Fruit fly (Drosophila melanogaster) whole organism: ENCODE data around the gene COX6AL2.

Source experiments
- CG8478 ChIP-seq: fragments of >200 bp; optimal IDR thresholded peaks from 2 replicates; lab custom pipeline; 2018; ENCODE audit warnings: inconsistent platforms
- Dll ChIP-seq: fragments of >200 bp; optimal IDR thresholded peaks from 2 replicates; lab custom pipeline; 2017
- EcR ChIP-seq, 2 experiments: fragments of >200 bp; optimal IDR thresholded peaks; 2 replicates each; lab custom pipeline; 2017; ENCODE audit warnings: missing biosample characterization in 2 of 2, missing genetic modification characterization in 2 of 2, missing genetic modification reagents in 2 of 2
- pan ChIP-seq: fragments of >200 bp; optimal IDR thresholded peaks from 2 replicates; lab custom pipeline; 2017
- psq ChIP-seq: fragments of >200 bp; optimal IDR thresholded peaks from 2 replicates; lab custom pipeline; 2017
- usp ChIP-seq: fragments of >200 bp; optimal IDR thresholded peaks from 2 replicates; lab custom pipeline; 2017; ENCODE audit warnings: missing biosample characterization, missing genetic modification characterization, mixed read lengths

COX6AL2 gene

dm6 chr3L:18904772-18905601 lies 9.0 kb downstream of the COX6AL2 start, which contains the start of the genes CSN1b and Prp6:
CSN1b (minus strand) TSS chr3L:18904930.
Prp6 (plus strand) TSS chr3L:18905372.
- no peak for TF ChIP-seq pan (lab: Kevin White, UChicago)
- TF ChIP-seq Dll (lab: Kevin White, UChicago): no peak
- TF ChIP-seq CG8478 (lab: Kevin White, UChicago): no peak
- no peak for TF ChIP-seq EcR (GFP tag; optimal IDR thresholded peaks at IDR 0.05; lab: Kevin White, UChicago)
- no peak for TF ChIP-seq usp (GFP tag; lab: Kevin White, UChicago)
- no peak for TF ChIP-seq psq

DNA sequence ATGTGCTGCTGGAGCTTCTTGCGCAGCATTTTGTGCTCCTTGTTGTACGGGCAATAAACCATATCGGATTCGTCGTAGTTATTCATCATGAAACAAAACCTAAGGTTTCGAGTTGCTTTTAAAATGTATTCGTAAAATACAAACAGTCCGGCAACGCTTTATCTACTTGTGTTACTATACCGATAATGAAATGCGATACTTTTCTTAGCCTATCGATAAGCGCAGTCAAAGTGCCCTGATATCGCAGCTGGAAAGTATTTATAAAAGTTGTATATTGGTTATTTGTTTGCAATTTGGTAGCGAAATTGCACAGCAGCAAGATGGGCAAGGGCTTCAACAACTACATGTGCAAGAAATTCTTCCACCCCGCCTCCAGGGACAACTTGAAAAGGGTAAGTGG lies 12.5 kb downstream of the COX6AL2 start, which contains the start of the genes arx and CG6843:
arx (minus strand) TSS at position 144 of the 400 bp plus-strand sequence.
CG6843 (plus strand) TSS at position 184 of the 400 bp plus-strand sequence.
- TF ChIP-seq CG8478 (lab: Kevin White, UChicago) (no peak), pan (lab: Kevin White, UChicago) (no peak), EcR (GFP tag; optimal IDR thresholded peaks at IDR 0.05; lab: Kevin White, UChicago) (no peak), usp (GFP tag; lab: Kevin White, UChicago) (no peak), Dll (lab: Kevin White, UChicago) (no peak), psq (no peak)

- TF ChIP-seq EcR (GFP tag; optimal IDR thresholded peaks at IDR 0.05; lab: Kevin White, UChicago) (no peak), Dll (lab: Kevin White, UChicago) (no peak), psq (no peak), usp (GFP tag; lab: Kevin White, UChicago) (no peak), CG8478 (lab: Kevin White, UChicago) (no peak), pan (lab: Kevin White, UChicago) (no peak)
Observed at dm6 chr3L:18898770-18899278, 15.1 kb downstream of the COX6AL2 start, which contains the start of gene RpL26. RpL26 (plus strand) TSS chr3L:18898875.

DNA sequence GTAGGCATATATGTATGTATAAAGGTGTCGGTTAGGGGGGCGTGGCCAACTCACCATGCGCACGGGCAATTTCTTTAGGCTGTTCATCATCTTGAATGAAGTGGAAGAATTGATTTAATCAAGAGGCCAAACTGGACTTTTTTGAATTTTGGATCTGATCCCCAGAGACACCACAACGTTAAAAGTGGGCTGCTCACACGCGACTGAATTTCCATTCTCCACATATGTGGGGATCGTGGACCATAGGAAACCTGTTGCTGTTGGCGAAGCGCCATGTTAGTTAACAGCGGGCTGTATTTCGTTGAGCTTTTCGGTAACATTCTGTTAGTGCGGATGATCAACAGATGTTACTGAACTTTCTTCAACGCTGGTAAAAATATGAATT lies 15.9 kb downstream of the COX6AL2 start, which contains the start of gene CG3902:
CG3902 (minus strand) TSS at position 208 of the 385 bp plus-strand sequence.
- TF ChIP-seq Dll (lab: Kevin White, UChicago) (no peak), pan (lab: Kevin White, UChicago) (no peak), CG8478 (lab: Kevin White, UChicago) (no peak), EcR (GFP tag; optimal IDR thresholded peaks at IDR 0.05; lab: Kevin White, UChicago) (no peak), psq (no peak), usp (GFP tag; lab: Kevin White, UChicago) (no peak)

DNA sequence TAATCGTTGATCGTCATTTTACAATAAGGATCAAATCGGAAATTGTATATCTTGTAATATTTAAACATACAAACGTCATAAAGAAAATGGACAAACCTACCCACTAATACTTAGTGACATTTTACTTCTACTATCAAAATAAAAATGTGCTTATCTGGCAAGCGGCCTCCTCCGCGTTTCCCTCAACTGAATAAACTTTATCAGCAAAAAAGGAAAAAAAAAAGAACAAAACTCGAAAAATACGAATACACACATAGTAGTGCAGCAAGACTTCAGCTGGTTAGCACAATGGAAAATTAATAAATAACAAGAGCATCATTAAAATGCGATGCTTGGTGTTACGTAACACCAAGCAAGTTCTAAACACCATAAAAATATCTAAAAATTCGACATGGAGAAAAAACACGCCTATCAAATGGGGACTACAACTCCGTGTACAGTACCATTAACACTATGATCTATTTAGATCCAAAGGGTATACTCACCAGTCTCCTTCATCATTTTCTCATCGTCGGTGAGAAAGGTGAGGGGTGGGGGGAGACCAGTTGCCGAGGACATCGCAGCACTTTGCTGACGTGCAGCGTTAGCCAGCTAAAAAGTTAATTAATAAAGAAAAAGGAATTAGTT lies 16.4 kb downstream of the COX6AL2 start:
- no peak for TF ChIP-seq Dll (lab: Kevin White, UChicago)
- TF ChIP-seq usp (GFP tag; lab: Kevin White, UChicago): no peak
- no peak for TF ChIP-seq CG8478 (lab: Kevin White, UChicago)
- TF ChIP-seq psq: no peak
- TF ChIP-seq EcR (GFP tag; optimal IDR thresholded peaks at IDR 0.05; lab: Kevin White, UChicago): no peak
- TF ChIP-seq pan (lab: Kevin White, UChicago): no peak

- TF ChIP-seq EcR (GFP tag; optimal IDR thresholded peaks at IDR 0.05; lab: Kevin White, UChicago) (no peak), psq (no peak), CG8478 (lab: Kevin White, UChicago) (no peak), pan (lab: Kevin White, UChicago) (no peak), Dll (lab: Kevin White, UChicago) (no peak), usp (GFP tag; lab: Kevin White, UChicago) (no peak)
Observed at dm6 chr3L:18896297-18896863, 17.6 kb downstream of the COX6AL2 start.

- no peak for TF ChIP-seq EcR (GFP tag; optimal IDR thresholded peaks at IDR 0.05; lab: Kevin White, UChicago)
Observed at dm6 chr3L:18895079-18895478, 18.9 kb downstream of the COX6AL2 start.

DNA sequence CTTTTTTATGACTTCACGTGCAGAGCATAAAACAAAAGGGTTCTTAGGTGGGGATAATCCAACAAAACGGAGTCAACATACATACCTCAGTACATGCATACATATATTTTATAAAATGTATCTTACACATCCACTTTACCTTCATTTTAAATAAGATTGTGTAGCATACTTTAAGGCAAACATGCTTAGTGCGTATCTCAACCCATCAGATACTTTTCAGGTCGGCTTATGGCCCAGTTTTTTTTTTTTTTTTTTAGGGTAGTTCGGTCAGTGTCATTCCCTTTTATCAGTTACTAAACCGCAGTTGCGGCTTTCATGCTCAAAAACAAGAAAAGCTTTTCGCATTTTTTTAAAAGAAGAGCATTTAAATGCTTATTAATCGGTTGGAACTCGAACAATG lies 22.0 kb downstream of the COX6AL2 start, which contains the start of gene NijB:
NijB (plus strand) TSS at position 398 of the 400 bp plus-strand sequence.
- TF ChIP-seq CG8478 (lab: Kevin White, UChicago): no peak
- TF ChIP-seq Dll (lab: Kevin White, UChicago): no peak
- no peak for TF ChIP-seq pan (lab: Kevin White, UChicago)
- TF ChIP-seq psq: no peak
- TF ChIP-seq EcR (GFP tag; optimal IDR thresholded peaks at IDR 0.05; lab: Kevin White, UChicago): no peak
- no peak for TF ChIP-seq usp (GFP tag; lab: Kevin White, UChicago)

dm6 chr3L:18890283-18891175 lies 23.4 kb downstream of the COX6AL2 start, which contains the start of gene CG3961:
CG3961 (minus strand) TSS chr3L:18890483.
- TF ChIP-seq Dll (lab: Kevin White, UChicago): no peak

DNA sequence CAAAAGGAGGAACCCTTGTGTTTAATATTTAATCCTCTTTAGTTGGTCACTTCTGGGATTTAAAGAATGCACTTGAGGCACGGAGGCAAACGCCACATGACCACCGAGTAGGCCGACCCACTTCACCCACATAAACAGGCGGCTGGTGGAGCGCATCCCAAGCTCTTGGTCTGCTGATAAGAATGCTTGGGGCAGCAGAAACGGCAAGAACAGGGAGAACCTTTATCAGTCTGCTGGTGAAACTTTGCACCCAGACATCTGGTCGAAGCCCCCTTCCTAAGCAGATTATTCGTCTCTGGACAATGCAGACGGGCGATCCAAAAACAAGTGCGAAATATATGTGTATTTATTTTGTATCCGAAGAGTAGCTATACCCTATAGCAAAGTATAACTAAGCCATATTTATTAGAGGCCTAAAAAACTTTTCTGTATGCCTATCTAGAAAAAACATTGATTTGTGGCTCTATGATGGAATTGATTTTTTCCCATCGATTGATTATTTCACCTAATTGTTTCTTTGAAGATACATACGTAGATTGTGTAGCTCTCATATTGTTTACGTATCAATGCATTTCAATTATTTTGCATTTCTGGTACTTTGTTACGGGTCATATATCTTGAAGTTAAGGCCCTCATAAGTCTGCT lies 24.6 kb downstream of the COX6AL2 start:
- TF ChIP-seq Dll (lab: Kevin White, UChicago) (no peak), pan (lab: Kevin White, UChicago) (no peak)
